Worm (Caenorhabditis elegans) whole organism, L2 larva: ENCODE results near the gene F31E9.3.

Source experiments
- alr-1 ChIP-seq: fragments of 150-350 bp; optimal IDR thresholded peaks from 2 replicates; lab custom pipeline; 2014; ENCODE audit warnings: missing biosample characterization, missing genetic modification characterization
- elt-3 ChIP-seq: sonication (generic microtip); optimal IDR thresholded peaks from 2 replicates; lab custom pipeline; 2017; ENCODE audit warnings: missing biosample characterization, missing genetic modification characterization
- fos-1 ChIP-seq: fragments of 150-350 bp; optimal IDR thresholded peaks from 2 replicates; lab custom pipeline; 2014; ENCODE audit warnings: missing biosample characterization, missing genetic modification characterization
- mdl-1 ChIP-seq, 2 experiments: fragments of 150-350 bp in 1 of 2; sonication (generic microtip) in 1 of 2; optimal IDR thresholded peaks; 2 replicates each; lab custom pipeline; 2017; ENCODE audit warnings: missing biosample characterization in 2 of 2, missing genetic modification characterization in 2 of 2
- nhr-12 ChIP-seq: fragments of 150-350 bp; optimal IDR thresholded peaks from 2 replicates; lab custom pipeline; 2014; ENCODE audit warnings: missing biosample characterization, missing genetic modification characterization
- nhr-237 ChIP-seq: fragments of 150-350 bp; optimal IDR thresholded peaks from 2 replicates; lab custom pipeline; 2014; ENCODE audit warnings: missing biosample characterization, missing genetic modification characterization
- nhr-25 ChIP-seq: fragments of 150-350 bp; sonication (generic microtip); optimal IDR thresholded peaks from 3 replicates; lab custom pipeline; 2014; ENCODE audit warnings: missing biosample characterization, missing genetic modification characterization
- unc-62 ChIP-seq: fragments of 150-350 bp; optimal IDR thresholded peaks from 2 replicates; lab custom pipeline; 2014; ENCODE audit warnings: missing biosample characterization, missing genetic modification reagents, missing genetic modification characterization

DNA sequence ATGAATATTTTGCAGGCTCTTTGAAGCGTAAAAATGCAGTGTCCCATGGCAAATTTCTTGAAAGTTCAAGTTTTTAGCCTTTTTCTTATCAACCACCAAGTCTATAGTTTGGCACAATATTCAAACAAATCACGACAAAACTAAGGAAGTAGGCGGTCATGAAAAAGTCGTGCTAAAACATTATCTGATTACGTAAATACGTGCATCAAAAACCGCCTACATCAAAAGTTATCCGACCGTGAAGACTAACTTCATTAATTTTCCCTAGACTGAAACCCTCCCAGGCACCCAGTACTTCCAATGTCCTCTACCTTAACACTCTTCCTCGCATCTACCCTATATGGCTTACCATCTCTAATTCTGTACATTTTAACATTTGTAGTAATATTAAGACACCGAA, 6.1 kb downstream of the F31E9.3 start, which contains the start of gene srg-44:
- TF ChIP-seq mdl-1 (tag; optimal IDR thresholded peaks at IDR 0.05; lab: Kevin White, UChicago) (no peak), alr-1 (tag; lab: Kevin White, UChicago) (no peak), nhr-25 (no peak), unc-62 (GFP tag; lab: Kevin White, UChicago) (no peak), nhr-12 (tag; lab: Kevin White, UChicago) (no peak), nhr-237 (no peak), elt-3 (tag; lab: Kevin White, UChicago) (no peak), fos-1 (tag; lab: Kevin White, UChicago) (no peak)
